Worm (Caenorhabditis elegans): Measurements from ENCODE around the gene F40F12.3.

F40F12.3 gene

DNA sequence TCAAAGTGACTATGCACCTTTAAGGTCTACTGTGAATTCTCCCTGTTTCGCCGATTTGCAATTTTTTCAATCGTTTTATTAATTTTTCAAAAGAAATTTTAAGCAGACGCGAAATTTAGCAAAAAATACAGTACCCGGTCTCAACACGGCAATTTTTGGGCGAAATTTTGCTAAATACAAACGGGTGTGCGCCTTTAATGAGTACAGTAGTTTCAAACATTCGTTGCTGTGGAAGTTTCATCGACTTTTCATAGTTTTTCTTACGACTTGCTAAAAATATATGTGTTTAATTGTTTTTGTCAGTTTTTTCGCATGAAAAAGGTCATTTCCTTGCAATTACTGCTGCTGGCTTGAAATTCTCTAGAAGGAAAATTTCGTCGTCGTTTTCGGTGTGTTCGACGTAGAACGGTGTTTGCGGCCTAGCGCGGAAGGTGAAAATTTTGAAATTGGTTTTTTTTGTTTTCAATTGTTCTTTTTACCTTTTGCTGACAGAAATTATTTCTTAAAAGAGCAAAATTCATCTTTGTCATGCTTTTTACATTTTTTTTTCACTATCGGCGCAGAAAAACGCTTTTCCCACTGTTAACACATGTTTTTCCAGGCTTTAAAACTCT is 26.2 kb upstream of the F40F12.3 start, which contains the start of gene K03H1.7 (continued):
- TF ChIP-seq nfya-2 (GFP tag; IDR thresholded peaks at IDR 0.05) = no peak
- TF ChIP-seq dox-1 (GFP tag; IDR thresholded peaks at IDR 0.05) = 0 out of 2 replicates have a peak, but pooled peaks have one; percentile 7
- no peak for TF ChIP-seq F52B5.7 (tag; optimal IDR thresholded peaks at IDR 0.05)
- TF ChIP-seq F22D6.2 (tag; optimal IDR thresholded peaks at IDR 0.05) = no peak
- TF ChIP-seq ztf-28 (GFP tag; IDR thresholded peaks at IDR 0.05) = no peak
- no peak for TF ChIP-seq athp-1 (tag; optimal IDR thresholded peaks at IDR 0.05)
- no peak for TF ChIP-seq D2030.7 (GFP tag; IDR thresholded peaks at IDR 0.05)
- TF ChIP-seq snpc-3.4 (tag; optimal IDR thresholded peaks at IDR 0.05) = no peak
- no peak for TF ChIP-seq hsf-1 (GFP tag; IDR thresholded peaks at IDR 0.05)
- TF ChIP-seq madf-8 (GFP tag; conservative IDR thresholded peaks at IDR 0.05) = peak; percentile 50
- no peak for TF ChIP-seq him-1 (tag; optimal IDR thresholded peaks at IDR 0.05)
- TF ChIP-seq B0035.1 (tag; optimal IDR thresholded peaks at IDR 0.05) = no peak
- no peak for TF ChIP-seq ceh-40 (GFP tag; IDR thresholded peaks at IDR 0.05)
- no peak for TF ChIP-seq hmg-1.2 (GFP tag; IDR thresholded peaks at IDR 0.05)
- no peak for TF ChIP-seq lin-35 (GFP tag; optimal IDR thresholded peaks at IDR 0.05)
- no peak for TF ChIP-seq nhr-90 (tag; optimal IDR thresholded peaks at IDR 0.05)
- TF ChIP-seq madf-3 (GFP tag; IDR thresholded peaks at IDR 0.05) = no peak
- TF ChIP-seq hmg-20 (GFP tag; IDR thresholded peaks at IDR 0.05) = no peak
- no peak for TF ChIP-seq C06A6.2 (GFP tag; conservative IDR thresholded peaks at IDR 0.05)
- TF ChIP-seq F23B12.7 (tag; optimal IDR thresholded peaks at IDR 0.05; ENCODE audit: insufficient read depth) = no peak
- no peak for TF ChIP-seq unc-62 (GFP tag; optimal IDR thresholded peaks at IDR 0.05)
- no peak for TF ChIP-seq F39B2.1 (GFP tag; IDR thresholded peaks at IDR 0.05)
- no peak for TF ChIP-seq ZK185.1 (tag; optimal IDR thresholded peaks at IDR 0.05; ENCODE audit: poor library complexity, severe bottlenecking)
- TF ChIP-seq hlh-12 (tag; optimal IDR thresholded peaks at IDR 0.05) = no peak
- TF ChIP-seq nhr-179 (tag; optimal IDR thresholded peaks at IDR 0.05) = no peak

DNA sequence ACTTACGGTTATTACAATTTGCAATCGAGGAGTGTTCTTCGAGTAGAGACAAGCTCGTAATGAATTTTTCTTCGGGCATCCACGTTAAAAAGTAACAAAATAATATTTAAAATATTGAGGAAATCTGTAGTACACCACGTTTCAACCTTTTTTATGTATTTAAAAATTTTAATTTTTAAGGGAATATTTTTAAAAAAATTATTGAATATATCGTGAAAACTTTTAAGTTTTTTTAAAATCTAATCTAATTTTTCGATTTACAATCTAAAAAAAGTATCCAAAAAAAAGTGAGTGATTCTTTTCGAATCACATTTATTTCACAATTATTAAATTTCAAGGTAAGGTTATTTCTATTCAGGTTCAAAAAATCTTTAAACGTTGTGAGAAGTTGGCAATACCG is 24.1 kb upstream of the F40F12.3 start, which contains the start of gene gln-2:
gln-2 (minus strand) TSS at position 101 of the 400 bp plus-strand sequence.
- TF ChIP-seq rcor-1 (GFP tag; IDR thresholded peaks at IDR 0.05) (no peak), ama-1 (optimal IDR thresholded peaks at IDR 0.05) (no peak), ama-1 (GFP tag; optimal IDR thresholded peaks at IDR 0.05) (no peak), Y95B8A.8 (GFP tag; IDR thresholded peaks at IDR 0.05) (no peak), nhr-179 (tag; optimal IDR thresholded peaks at IDR 0.05) (no peak), ceh-91 (GFP tag; IDR thresholded peaks at IDR 0.05) (no peak), snpc-1.1 (tag; optimal IDR thresholded peaks at IDR 0.05; ENCODE audit: insufficient read depth) (no peak), nhr-120 (GFP tag; IDR thresholded peaks at IDR 0.05) (no peak), hmg-20 (GFP tag; IDR thresholded peaks at IDR 0.05) (no peak), ets-4 (GFP tag; optimal IDR thresholded peaks at IDR 0.05) (no peak), F10E7.11 (tag; optimal IDR thresholded peaks at IDR 0.05) (no peak), mxl-1 (tag; optimal IDR thresholded peaks at IDR 0.05) (no peak), cebp-2 (GFP tag; IDR thresholded peaks at IDR 0.05) (no peak)

DNA sequence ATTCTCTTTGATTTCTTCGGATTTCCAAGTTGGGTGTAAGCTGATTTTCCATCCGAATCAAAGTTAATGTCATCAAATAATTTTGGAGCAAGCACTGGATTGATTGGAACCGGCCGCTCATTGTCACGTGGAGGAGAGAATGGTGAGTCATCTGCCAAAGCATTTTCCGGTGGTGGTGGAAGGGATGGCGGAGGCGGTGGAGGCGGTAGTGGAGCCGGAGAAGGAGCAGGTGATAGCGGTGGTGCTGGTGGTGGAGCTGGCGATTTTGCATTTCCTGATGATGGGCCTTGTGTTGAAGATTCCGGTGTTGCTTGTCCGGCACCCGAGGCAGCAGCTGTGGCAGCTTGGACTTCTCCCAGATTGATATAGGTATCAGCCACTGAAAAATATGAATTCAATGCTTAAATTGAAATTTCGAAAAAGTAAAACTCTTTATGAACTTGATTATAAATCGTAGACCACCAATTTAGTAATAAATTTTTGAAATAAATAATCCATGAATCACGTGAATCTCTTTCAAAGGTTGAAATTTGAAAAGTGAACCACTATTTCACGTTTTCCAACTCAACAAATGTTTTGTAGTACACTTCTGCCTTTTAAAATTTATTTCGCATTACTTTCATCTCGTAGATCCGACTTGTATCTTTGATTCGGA is 20.5 kb upstream of the F40F12.3 start, which contains the start of the genes K03H1.9 and K03H1.12:
K03H1.9 (minus strand) TSS at position 471 of the 655 bp plus-strand sequence.
K03H1.12 (plus strand) TSS at position 605 of the 655 bp plus-strand sequence.
- no peak for TF ChIP-seq B0261.1 (tag; optimal IDR thresholded peaks at IDR 0.05)
- peak; percentile 59; the same call in 1 of the 2 replicates for TF ChIP-seq egrh-3 (GFP tag; IDR thresholded peaks at IDR 0.05)
- peak; percentile 81 for TF ChIP-seq zfh-2 (GFP tag; conservative IDR thresholded peaks at IDR 0.05)

Data from whole organism, young adult.